Fruit fly (Drosophila melanogaster): ENCODE measurements around the gene comt.

The comt gene

DNA sequence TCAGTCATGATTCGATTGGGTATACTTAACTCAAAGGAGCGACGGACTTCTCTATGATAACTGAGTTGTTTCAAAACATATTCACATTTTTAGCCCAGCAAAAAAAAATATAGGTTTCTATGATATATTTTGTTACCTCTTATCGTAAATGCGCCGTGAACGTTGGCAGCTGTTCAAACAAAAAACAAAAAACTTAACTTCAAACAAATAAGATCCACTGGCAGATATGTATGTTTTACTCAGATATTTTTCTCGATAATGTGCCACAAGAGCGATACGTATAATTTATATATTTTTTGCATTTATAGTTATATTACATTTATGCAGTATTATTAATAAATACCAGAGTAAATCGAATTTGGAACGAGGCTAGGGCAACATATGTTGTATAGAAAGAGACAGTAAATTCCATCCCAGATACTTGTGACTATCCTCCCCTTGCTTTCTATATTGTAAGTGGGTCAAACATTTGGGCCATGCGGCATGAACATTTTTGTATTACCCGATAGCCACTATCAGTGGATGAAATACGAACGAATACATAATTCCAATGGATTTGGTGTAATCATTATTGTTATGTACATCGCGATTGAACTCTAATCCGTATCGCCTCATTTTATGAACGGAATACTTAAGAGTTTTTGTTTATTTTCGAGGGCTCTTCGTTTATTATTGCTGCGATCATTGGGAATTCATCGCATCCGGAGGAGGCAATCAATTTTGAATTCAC is 22.1 kb upstream of the comt start, which contains the start of gene CG32639:
TSS of gene CG32639 (minus strand) at position 51 of the 730 bp plus-strand sequence.
- TF ChIP-seq ind (GFP tag; optimal IDR thresholded peaks at IDR 0.05) = no peak
- TF ChIP-seq trh (GFP tag; optimal IDR thresholded peaks at IDR 0.05) = no peak
- no peak for TF ChIP-seq lov (optimal IDR thresholded peaks at IDR 0.05)
- no peak for TF ChIP-seq lov (GFP tag; IDR thresholded peaks at IDR 0.05)
- TF ChIP-seq lab (GFP tag; optimal IDR thresholded peaks at IDR 0.05) = no peak
- no peak for TF ChIP-seq CG13894 (tag; optimal IDR thresholded peaks at IDR 0.05)
- no peak for TF ChIP-seq CG15601 (tag; optimal IDR thresholded peaks at IDR 0.05)
- no peak for TF ChIP-seq CG43689 (GFP tag; IDR thresholded peaks at IDR 0.05)
- TF ChIP-seq CG17385 (GFP tag; optimal IDR thresholded peaks at IDR 0.05) = no peak
- TF ChIP-seq Pdp1 (GFP tag; optimal IDR thresholded peaks at IDR 0.05) = peak in 1 of 2 experiments; percentile 63
- TF ChIP-seq chif (GFP tag; optimal IDR thresholded peaks at IDR 0.05) = no peak
- TF ChIP-seq CG2199 (GFP tag; IDR thresholded peaks at IDR 0.05) = 0 out of 3 replicates have a peak, but pooled peaks have one; percentile 52
- TF ChIP-seq sisA (GFP tag; IDR thresholded peaks at IDR 0.05) = no peak
- no peak for TF ChIP-seq CG8478 (optimal IDR thresholded peaks at IDR 0.05)
- peak; percentile 24 for TF ChIP-seq CG34376 (GFP tag; optimal IDR thresholded peaks at IDR 0.05)
- no peak for TF ChIP-seq NFAT (GFP tag; IDR thresholded peaks at IDR 0.05)
- no peak for TF ChIP-seq sr (GFP tag; IDR thresholded peaks at IDR 0.05)
- no peak for TF ChIP-seq CG18619 (GFP tag; optimal IDR thresholded peaks at IDR 0.05)
- TF ChIP-seq CG18476 (GFP tag; optimal IDR thresholded peaks at IDR 0.05) = no peak
- TF ChIP-seq CG5180 (GFP tag; optimal IDR thresholded peaks at IDR 0.05) = peak; percentile 52
- TF ChIP-seq chinmo (GFP tag; IDR thresholded peaks at IDR 0.05; ENCODE audit: partially characterized antibody) = no peak
- no peak for TF ChIP-seq jing (GFP tag; optimal IDR thresholded peaks at IDR 0.05)
- no peak for TF ChIP-seq CG9876 (GFP tag; optimal IDR thresholded peaks at IDR 0.05)
- TF ChIP-seq klu (GFP tag; IDR thresholded peaks at IDR 0.05) = no peak
- no peak for TF ChIP-seq CG4328 (GFP tag; optimal IDR thresholded peaks at IDR 0.05)
- TF ChIP-seq Dll (GFP tag; IDR thresholded peaks at IDR 0.05; ENCODE audit: partially characterized antibody) = no peak
- TF ChIP-seq exex (tag; optimal IDR thresholded peaks at IDR 0.05) = peak; percentile 32
- peak; percentile 3 for TF ChIP-seq sug (tag; optimal IDR thresholded peaks at IDR 0.05)
- no peak for TF ChIP-seq Mad (GFP tag; optimal IDR thresholded peaks at IDR 0.05)
- no peak for TF ChIP-seq Dbx (GFP tag; IDR thresholded peaks at IDR 0.05)
- TF ChIP-seq HLHmδ (GFP tag; optimal IDR thresholded peaks at IDR 0.05) = no peak
- no peak for TF ChIP-seq CG7271 (tag; optimal IDR thresholded peaks at IDR 0.05)

DNA sequence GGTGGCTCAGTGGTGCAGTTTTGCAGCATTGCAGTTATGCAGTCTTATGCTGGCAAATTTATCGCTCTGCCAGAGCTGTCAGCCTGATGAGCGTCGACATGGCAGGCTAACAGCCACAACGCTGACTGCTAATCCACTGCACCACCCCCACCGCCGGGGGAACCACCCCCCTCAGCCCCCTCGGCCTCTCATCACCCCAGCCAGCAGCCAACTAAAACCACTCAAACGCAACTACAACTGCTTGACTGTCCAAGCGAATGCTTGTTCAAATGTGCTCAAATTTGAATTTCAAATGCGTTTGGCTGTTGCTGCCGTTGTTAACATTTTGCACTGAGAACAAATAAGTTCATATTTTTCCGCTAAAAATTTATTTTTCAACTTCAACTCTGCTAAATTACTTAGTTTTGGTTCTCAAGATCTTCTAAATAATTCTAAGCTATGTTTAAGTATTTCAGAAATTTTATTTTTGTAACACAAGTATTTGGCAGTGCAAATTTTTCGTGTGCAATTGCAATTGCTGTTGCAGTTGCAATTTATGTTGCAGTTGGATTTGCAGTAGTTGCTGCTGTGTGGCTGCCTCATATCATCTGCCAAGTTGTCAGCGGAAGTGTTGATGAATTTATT is 20.4 kb upstream of the comt start:
- TF ChIP-seq CG17328 (GFP tag; IDR thresholded peaks at IDR 0.05) = 0 out of 2 replicates have a peak, but pooled peaks have one; percentile 14
- TF ChIP-seq luna (GFP tag; optimal IDR thresholded peaks at IDR 0.05) = no peak
- no peak for TF ChIP-seq CG10543 (GFP tag; optimal IDR thresholded peaks at IDR 0.05)
- TF ChIP-seq CG15601 (tag; optimal IDR thresholded peaks at IDR 0.05) = no peak
- TF ChIP-seq Hey (tag; optimal IDR thresholded peaks at IDR 0.05) = no peak
- no peak; the same call in 1 of the 2 replicates for TF ChIP-seq chm (GFP tag; IDR thresholded peaks at IDR 0.05)
- peak; percentile 25 for TF ChIP-seq CG4424 (GFP tag; optimal IDR thresholded peaks at IDR 0.05)
- no peak for TF ChIP-seq h (optimal IDR thresholded peaks at IDR 0.05)
- no peak for TF ChIP-seq nerfin-1 (tag; optimal IDR thresholded peaks at IDR 0.05)
- peak; percentile 34 for TF ChIP-seq CG18262 (tag; optimal IDR thresholded peaks at IDR 0.05)
- no peak for TF ChIP-seq Doc3 (GFP tag; IDR thresholded peaks at IDR 0.05; ENCODE audit: partially characterized antibody)
- no peak for TF ChIP-seq ro (GFP tag; IDR thresholded peaks at IDR 0.05)
- TF ChIP-seq cg (GFP tag; optimal IDR thresholded peaks at IDR 0.05) = no peak
- no peak for TF ChIP-seq tx (GFP tag; optimal IDR thresholded peaks at IDR 0.05)
- no peak for TF ChIP-seq slou (GFP tag; optimal IDR thresholded peaks at IDR 0.05)
- TF ChIP-seq CG30020 (tag; optimal IDR thresholded peaks at IDR 0.05) = no peak
- TF ChIP-seq CG18599 (GFP tag; optimal IDR thresholded peaks at IDR 0.05) = no peak
- peak; percentile 23 for TF ChIP-seq nmo (GFP tag; optimal IDR thresholded peaks at IDR 0.05)
- TF ChIP-seq CG34376 (GFP tag; optimal IDR thresholded peaks at IDR 0.05) = no peak
- TF ChIP-seq bowl (GFP tag; IDR thresholded peaks at IDR 0.05) = no peak
